Fruit fly (Drosophila melanogaster) whole organism, embryonic: ENCODE data around the gene CG14043.

Source experiments
- B-H2 ChIP-seq: fragments of 200-800 bp; sonication (Bioruptor generic); optimal IDR thresholded peaks from 2 replicates; lab custom pipeline; 2018; ENCODE audit warnings: missing biosample characterization, mild to moderate bottlenecking, missing genetic modification characterization
- CG10543 ChIP-seq: fragments of 200-800 bp; sonication (Bioruptor generic); optimal IDR thresholded peaks from 3 replicates; lab custom pipeline; 2017; ENCODE audit warnings: missing biosample characterization, mild to moderate bottlenecking, missing genetic modification characterization, moderate library complexity
- CG11085 ChIP-seq: fragments of 200-800 bp; sonication (Bioruptor generic); IDR thresholded peaks from 2 replicates; pipeline ENCODE4 v1.3.6; 2022; ENCODE audit warnings: missing biosample characterization, missing genetic modification characterization
- CG11398 ChIP-seq: fragments of 200-800 bp; sonication (Bioruptor generic); optimal IDR thresholded peaks from 2 replicates; lab custom pipeline; 2016; ENCODE audit warnings: missing biosample characterization, missing genetic modification characterization
- CG11695 ChIP-seq: fragments of 200-800 bp; sonication (Bioruptor generic); IDR thresholded peaks from 3 replicates; pipeline ENCODE4 v1.3.6; 2022; ENCODE audit warnings: missing biosample characterization, missing genetic modification characterization
- CG11696 ChIP-seq: fragments of 200-800 bp; sonication (Bioruptor generic); IDR thresholded peaks from 2 replicates; pipeline ENCODE4 v1.3.6; 2022; ENCODE audit warnings: missing biosample characterization, missing genetic modification characterization
- CG13123 ChIP-seq: fragments of 200-800 bp; sonication (Bioruptor generic); optimal IDR thresholded peaks from 2 replicates; lab custom pipeline; 2016; ENCODE audit warnings: missing biosample characterization, missing genetic modification characterization
- CG14965 ChIP-seq: fragments of 200-800 bp; sonication (Bioruptor generic); optimal IDR thresholded peaks from 2 replicates; lab custom pipeline; 2016; ENCODE audit warnings: missing biosample characterization, missing genetic modification characterization, borderline replicate concordance
- CG15514 ChIP-seq: fragments of 200-800 bp; sonication (Bioruptor generic); optimal IDR thresholded peaks from 3 replicates; lab custom pipeline; 2017; ENCODE audit warnings: missing biosample characterization, missing genetic modification characterization, mild to moderate bottlenecking, moderate library complexity, missing genetic modification reagents
- CG1603 ChIP-seq: fragments of 200-800 bp; sonication (Bioruptor generic); optimal IDR thresholded peaks from 2 replicates; lab custom pipeline; 2019; ENCODE audit warnings: missing biosample characterization, mild to moderate bottlenecking, missing genetic modification characterization, moderate library complexity
- CG2120 ChIP-seq: fragments of 200-800 bp; sonication (Bioruptor generic); optimal IDR thresholded peaks from 3 replicates; lab custom pipeline; 2016; ENCODE audit warnings: missing biosample characterization, missing genetic modification characterization
- CG2678 ChIP-seq: fragments of 200-800 bp; sonication (Bioruptor generic); optimal IDR thresholded peaks from 3 replicates; lab custom pipeline; 2019; ENCODE audit warnings: missing biosample characterization, mild to moderate bottlenecking, missing genetic modification characterization, moderate library complexity
- CG2712 ChIP-seq: fragments of 200-800 bp; optimal IDR thresholded peaks from 3 replicates; lab custom pipeline; 2019; ENCODE audit warnings: missing biosample characterization, mild to moderate bottlenecking, missing genetic modification characterization, moderate library complexity
- CG32532 ChIP-seq: fragments of 200-800 bp; sonication (Bioruptor generic); IDR thresholded peaks from 2 replicates; pipeline ENCODE4 v1.3.6; 2022; ENCODE audit warnings: missing biosample characterization, missing genetic modification characterization
- CG4424 ChIP-seq: fragments of 200-800 bp; sonication (Bioruptor generic); optimal IDR thresholded peaks from 3 replicates; lab custom pipeline; 2016; ENCODE audit warnings: missing biosample characterization, missing genetic modification characterization
- CG7786 ChIP-seq: fragments of 200-800 bp; sonication (Bioruptor generic); optimal IDR thresholded peaks from 2 replicates; lab custom pipeline; 2016; ENCODE audit warnings: missing biosample characterization, missing genetic modification characterization
- CG8281 ChIP-seq: fragments of 200-800 bp; sonication (Bioruptor generic); optimal IDR thresholded peaks from 2 replicates; lab custom pipeline; 2018; ENCODE audit warnings: missing biosample characterization, mild to moderate bottlenecking, missing genetic modification characterization, moderate library complexity
- CG8765 ChIP-seq: fragments of 200-800 bp; sonication (Bioruptor generic); IDR thresholded peaks from 2 replicates; pipeline ENCODE4 v1.3.6; 2022; ENCODE audit warnings: missing biosample characterization, missing genetic modification characterization
- CG9215 ChIP-seq: fragments of 200-800 bp; sonication (Bioruptor generic); IDR thresholded peaks from 2 replicates; pipeline ENCODE4 v1.3.6; 2022; ENCODE audit warnings: missing biosample characterization, missing genetic modification characterization
- CoRest ChIP-seq: fragments of 200-800 bp; sonication (Bioruptor generic); optimal IDR thresholded peaks from 3 replicates; lab custom pipeline; 2018; ENCODE audit warnings: missing biosample characterization, mild to moderate bottlenecking, missing genetic modification characterization, moderate library complexity
- HmgD ChIP-seq: fragments of 200-800 bp; sonication (Bioruptor generic); optimal IDR thresholded peaks from 3 replicates; lab custom pipeline; 2016; ENCODE audit warnings: missing biosample characterization, missing genetic modification characterization
- Max ChIP-seq: fragments of 200-800 bp; sonication (Bioruptor generic); optimal IDR thresholded peaks from 2 replicates; lab custom pipeline; 2016; ENCODE audit warnings: missing biosample characterization, mild to moderate bottlenecking, missing genetic modification characterization
- NK7.1 ChIP-seq: fragments of 200-800 bp; sonication (Bioruptor generic); optimal IDR thresholded peaks from 3 replicates; lab custom pipeline; 2016; ENCODE audit warnings: missing biosample characterization, missing genetic modification characterization
- Oli ChIP-seq: fragments of 200-800 bp; sonication (Bioruptor generic); optimal IDR thresholded peaks from 2 replicates; lab custom pipeline; 2018; ENCODE audit warnings: missing biosample characterization, mild to moderate bottlenecking, missing genetic modification characterization, moderate library complexity
- Rx ChIP-seq: fragments of 200-800 bp; sonication (Bioruptor generic); IDR thresholded peaks from 2 replicates; pipeline ENCODE4 v1.3.6; 2022; ENCODE audit warnings: missing biosample characterization, missing genetic modification characterization
- Sin3A ChIP-seq: fragments of >200 bp; optimal IDR thresholded peaks from 2 replicates; lab custom pipeline; 2018
- TFAM ChIP-seq: fragments of 200-800 bp; sonication (Bioruptor generic); optimal IDR thresholded peaks from 2 replicates; lab custom pipeline; 2017; ENCODE audit warnings: missing biosample characterization, missing genetic modification characterization, inconsistent platforms
- ato ChIP-seq: fragments of 200-800 bp; sonication (Bioruptor generic); IDR thresholded peaks from 2 replicates; pipeline ENCODE4 v1.3.6; 2022; ENCODE audit warnings: missing biosample characterization, missing genetic modification characterization; ENCODE audit not compliant: partially characterized antibody
- bigmax ChIP-seq: fragments of 200-800 bp; sonication (Bioruptor generic); optimal IDR thresholded peaks from 2 replicates; lab custom pipeline; 2018; ENCODE audit warnings: missing biosample characterization, mild to moderate bottlenecking, missing genetic modification characterization
- bowl ChIP-seq: fragments of 200-800 bp; sonication (Bioruptor generic); IDR thresholded peaks from 2 replicates; pipeline ENCODE4 v1.3.6; 2022; ENCODE audit warnings: missing biosample characterization, missing genetic modification characterization
- ci ChIP-seq: fragments of 200-800 bp; sonication (Bioruptor generic); IDR thresholded peaks from 3 replicates; pipeline ENCODE4 v1.3.6; 2022; ENCODE audit warnings: missing biosample characterization, missing genetic modification characterization
- crp ChIP-seq, 2 experiments: fragments of 200-800 bp; sonication (Bioruptor generic); optimal IDR thresholded peaks; 2 replicates in 1 of 2; 3 replicates in 1 of 2; lab custom pipeline; 2017; ENCODE audit warnings: missing biosample characterization in 2 of 2, missing genetic modification characterization in 2 of 2, mild to moderate bottlenecking in 1 of 2, moderate library complexity in 1 of 2
- dan ChIP-seq: fragments of 200-800 bp; sonication (Bioruptor generic); IDR thresholded peaks from 2 replicates; pipeline ENCODE4 v1.3.6; 2022; ENCODE audit warnings: missing biosample characterization, missing genetic modification characterization
- gsb-n ChIP-seq: fragments of 200-800 bp; sonication (Bioruptor generic); optimal IDR thresholded peaks from 3 replicates; lab custom pipeline; 2018; ENCODE audit warnings: missing biosample characterization, mild to moderate bottlenecking, missing genetic modification characterization
- ind ChIP-seq: fragments of 200-800 bp; sonication (Bioruptor generic); optimal IDR thresholded peaks from 3 replicates; lab custom pipeline; 2016; ENCODE audit warnings: missing biosample characterization, missing genetic modification characterization
- ken ChIP-seq: fragments of 200-800 bp; sonication (Bioruptor generic); IDR thresholded peaks from 3 replicates; pipeline ENCODE4 v1.3.6; 2022; ENCODE audit warnings: missing biosample characterization, missing genetic modification characterization
- lov ChIP-seq, 2 experiments: fragments of 200-800 bp in 1 of 2; fragments of >200 bp in 1 of 2; sonication (Bioruptor generic) in 1 of 2; IDR thresholded peaks in 1 of 2; optimal IDR thresholded peaks in 1 of 2; 2 replicates in 1 of 2; 3 replicates in 1 of 2; pipeline versions ENCODE4 v1.3.6 to Lab custom; 2017 to 2022; ENCODE audit warnings: missing biosample characterization in 1 of 2, missing genetic modification characterization in 1 of 2
- phol ChIP-seq: fragments of 200-800 bp; sonication (Bioruptor generic); optimal IDR thresholded peaks from 3 replicates; lab custom pipeline; 2018; ENCODE audit warnings: missing biosample characterization, mild to moderate bottlenecking, missing genetic modification characterization, moderate library complexity
- pita ChIP-seq: fragments of 200-800 bp; sonication (Bioruptor generic); optimal IDR thresholded peaks from 2 replicates; lab custom pipeline; 2017; ENCODE audit warnings: missing biosample characterization, mild to moderate bottlenecking, missing genetic modification characterization
- prd ChIP-seq, 3 experiments: fragments of >200 bp in 2 of 3; fragments of 200-800 bp in 1 of 3; sonication (Bioruptor generic) in 1 of 3; optimal IDR thresholded peaks in 2 of 3; IDR thresholded peaks in 1 of 3; 2 replicates in 2 of 3; 3 replicates in 1 of 3; pipeline versions ENCODE4 v1.3.6 to Lab custom; 2017 to 2022; ENCODE audit warnings: missing biosample characterization in 1 of 3, missing genetic modification characterization in 1 of 3
- pzg ChIP-seq: fragments of 200-800 bp; sonication (Bioruptor generic); optimal IDR thresholded peaks from 3 replicates; lab custom pipeline; 2018; ENCODE audit warnings: missing biosample characterization, mild to moderate bottlenecking, missing genetic modification characterization, moderate library complexity
- rib ChIP-seq: fragments of 200-800 bp; sonication (Bioruptor generic); IDR thresholded peaks from 2 replicates; pipeline ENCODE4 v1.3.6; 2022; ENCODE audit warnings: missing biosample characterization, missing genetic modification characterization
- row ChIP-seq: fragments of 200-800 bp; sonication (Bioruptor generic); IDR thresholded peaks from 3 replicates; pipeline ENCODE4 v1.3.6; 2022; ENCODE audit warnings: missing biosample characterization, missing genetic modification characterization
- slp2 ChIP-seq: fragments of 200-800 bp; sonication (Bioruptor generic); optimal IDR thresholded peaks from 2 replicates; lab custom pipeline; 2016; ENCODE audit warnings: missing biosample characterization, missing genetic modification characterization
- ssp ChIP-seq: fragments of 200-800 bp; sonication (Bioruptor generic); IDR thresholded peaks from 2 replicates; pipeline ENCODE4 v1.3.6; 2022; ENCODE audit warnings: missing biosample characterization, missing genetic modification characterization
- stc ChIP-seq: fragments of 200-800 bp; sonication (Bioruptor generic); IDR thresholded peaks from 2 replicates; pipeline ENCODE4 v1.3.6; 2022; ENCODE audit warnings: missing biosample characterization, missing genetic modification characterization
- tna ChIP-seq: fragments of 200-800 bp; sonication (Bioruptor generic); IDR thresholded peaks from 2 replicates; pipeline ENCODE4 v1.3.6; 2022; ENCODE audit warnings: missing biosample characterization, missing genetic modification characterization; ENCODE audit not compliant: partially characterized antibody
- toy ChIP-seq: fragments of 200-800 bp; sonication (Bioruptor generic); IDR thresholded peaks from 2 replicates; pipeline ENCODE4 v1.3.6; 2022; ENCODE audit warnings: missing biosample characterization, missing genetic modification characterization
- trh ChIP-seq: fragments of 200-800 bp; sonication (Bioruptor generic); optimal IDR thresholded peaks from 2 replicates; lab custom pipeline; 2016; ENCODE audit warnings: missing biosample characterization, missing genetic modification characterization

Gene CG14043

dm6 chr2L:5002711-5003402, 31.4 kb downstream of the CG14043 start:
- TF ChIP-seq stc (GFP tag; lab: Robert Waterston, UW): no peak
- TF ChIP-seq CG10543 (GFP tag; lab: Kevin White, UChicago): no peak
- TF ChIP-seq CG2712: no peak
- 0 out of 3 replicates have a peak, but pooled peaks have one; percentile 5 for TF ChIP-seq ken (GFP tag; lab: Robert Waterston, UW)
- no peak for TF ChIP-seq rib (GFP tag; lab: Robert Waterston, UW)
- no peak for TF ChIP-seq dan
- TF ChIP-seq slp2 (GFP tag; lab: Kevin White, UChicago): no peak
- TF ChIP-seq CG11696 (GFP tag; lab: Robert Waterston, UW): peak; percentile 54; the same call in 1 of the 2 replicates
- TF ChIP-seq CG11695 (GFP tag; lab: Robert Waterston, UW): 0 out of 3 replicates have a peak, but pooled peaks have one; percentile 23
- TF ChIP-seq CG4424: no peak
- TF ChIP-seq CG7786 (GFP tag; lab: Kevin White, UChicago): no peak
- TF ChIP-seq bigmax (GFP tag; lab: Kevin White, UChicago): no peak
- TF ChIP-seq row (GFP tag; lab: Robert Waterston, UW): peak; percentile 34; the same call in 1 of the 3 replicates
- no peak for TF ChIP-seq tna
- TF ChIP-seq prd (optimal IDR thresholded peaks at IDR 0.05; lab: Kevin White, UChicago): no peak
- TF ChIP-seq prd (GFP tag; IDR thresholded peaks at IDR 0.05; lab: Robert Waterston, UW): no peak
- no peak for TF ChIP-seq CG8765 (GFP tag; lab: Robert Waterston, UW)
- no peak for TF ChIP-seq pita (GFP tag; lab: Kevin White, UChicago)
- no peak for TF ChIP-seq pzg (GFP tag; lab: Kevin White, UChicago)
- TF ChIP-seq phol (tag; lab: Kevin White, UChicago): no peak
- TF ChIP-seq toy (GFP tag; lab: Robert Waterston, UW): no peak
- TF ChIP-seq bowl (GFP tag; lab: Robert Waterston, UW): no peak
- no peak for TF ChIP-seq ssp (GFP tag; lab: Robert Waterston, UW)
- no peak for TF ChIP-seq TFAM (GFP tag; lab: Kevin White, UChicago)
- no peak for TF ChIP-seq B-H2
- no peak for TF ChIP-seq lov (optimal IDR thresholded peaks at IDR 0.05; lab: Kevin White, UChicago)
- 0 out of 3 replicates have a peak, but pooled peaks have one; percentile 25 for TF ChIP-seq lov (GFP tag; IDR thresholded peaks at IDR 0.05; lab: Robert Waterston, UW)
- TF ChIP-seq crp (GFP tag; optimal IDR thresholded peaks at IDR 0.05; lab: Kevin White, UChicago): no peak
- TF ChIP-seq Sin3A (lab: Kevin White, UChicago): no peak
- no peak for TF ChIP-seq CG15514
- no peak for TF ChIP-seq CG11085 (GFP tag; lab: Robert Waterston, UW)
- TF ChIP-seq CG8281 (tag; lab: Kevin White, UChicago): no peak
- TF ChIP-seq CG2120 (GFP tag; lab: Kevin White, UChicago): peak; percentile 5
- TF ChIP-seq CG14965: no peak
- no peak for TF ChIP-seq CG13123 (GFP tag; lab: Kevin White, UChicago)
- no peak for TF ChIP-seq Rx (GFP tag; lab: Robert Waterston, UW)
- TF ChIP-seq CG11398 (GFP tag; lab: Kevin White, UChicago): no peak
- TF ChIP-seq CG2678 (tag; lab: Kevin White, UChicago): no peak
- TF ChIP-seq NK7.1 (GFP tag; lab: Kevin White, UChicago): no peak
- no peak for TF ChIP-seq ind (GFP tag; lab: Kevin White, UChicago)
- TF ChIP-seq HmgD: no peak
- no peak for TF ChIP-seq CG32532 (GFP tag; lab: Robert Waterston, UW)
- peak; percentile 19 for TF ChIP-seq CG1603 (tag; lab: Kevin White, UChicago)
- TF ChIP-seq Max (GFP tag; lab: Kevin White, UChicago): no peak
- TF ChIP-seq CG9215 (GFP tag; lab: Robert Waterston, UW): no peak
- no peak for TF ChIP-seq gsb-n (tag; lab: Kevin White, UChicago)
- no peak for TF ChIP-seq trh (GFP tag; lab: Kevin White, UChicago)
- 0 out of 3 replicates have a peak, but pooled peaks have one; percentile 40 for TF ChIP-seq ci
- TF ChIP-seq ato: no peak
- peak; percentile 7 for TF ChIP-seq Oli (tag; lab: Kevin White, UChicago)
- no peak for TF ChIP-seq CoRest (tag; lab: Kevin White, UChicago)
